Fruit fly (Drosophila melanogaster): ENCODE results near the gene CG1578.

DNA sequence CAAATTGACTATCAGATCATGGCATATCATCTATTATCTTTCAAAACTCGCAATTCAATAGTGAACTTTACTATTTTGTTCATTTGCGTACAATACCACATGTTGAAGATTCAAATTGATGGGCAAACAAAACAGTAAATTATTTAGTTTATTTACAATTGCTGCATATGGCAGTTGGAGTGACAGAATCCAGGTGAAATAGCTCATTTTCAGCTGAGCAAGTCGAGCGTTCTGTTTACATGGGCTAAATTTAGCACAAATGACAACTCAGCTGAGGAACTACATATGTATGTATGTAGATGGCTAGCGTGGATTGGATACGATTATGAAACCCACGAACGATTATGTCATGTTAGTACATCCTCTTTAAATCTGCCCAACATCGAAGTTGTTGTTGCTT, 3.5 kb downstream of the CG1578 start:
- no peak for TF ChIP-seq CG4496 (GFP tag; IDR thresholded peaks at IDR 0.05)
- TF ChIP-seq CG10348 (GFP tag; IDR thresholded peaks at IDR 0.05), result no peak
- no peak for TF ChIP-seq D1 (tag; optimal IDR thresholded peaks at IDR 0.05)
- TF ChIP-seq CG12605 (GFP tag; IDR thresholded peaks at IDR 0.05), result no peak
- TF ChIP-seq fd96Ca (GFP tag; IDR thresholded peaks at IDR 0.05), result no peak
- no peak for TF ChIP-seq CG8301 (tag; optimal IDR thresholded peaks at IDR 0.05)
- TF ChIP-seq CG13204 (GFP tag; optimal IDR thresholded peaks at IDR 0.05), result no peak
- no peak for TF ChIP-seq CG8159 (tag; optimal IDR thresholded peaks at IDR 0.05)
- no peak for TF ChIP-seq rn (GFP tag; IDR thresholded peaks at IDR 0.05)
- no peak for TF ChIP-seq EcR (GFP tag; optimal IDR thresholded peaks at IDR 0.05)

Measured in whole organism, pupa.